Worm (Caenorhabditis elegans): ENCODE measurements around the gene R09A8.2.

R09A8.2 gene

ce11 chrX:12635010-12635409 is 15.7 kb downstream of the R09A8.2 start (continued):
- TF ChIP-seq ztf-1 (GFP tag; conservative IDR thresholded peaks at IDR 0.05) (no peak), crh-2 (tag; optimal IDR thresholded peaks at IDR 0.05) (peak; percentile 79), nhr-23 (tag; optimal IDR thresholded peaks at IDR 0.05) (no peak), fos-1 (tag; optimal IDR thresholded peaks at IDR 0.05) (peak; percentile 73), aly-2 (tag; optimal IDR thresholded peaks at IDR 0.05) (no peak), unc-55 (GFP tag; optimal IDR thresholded peaks at IDR 0.05) (peak; percentile 72), nhr-11 (tag; optimal IDR thresholded peaks at IDR 0.05) (no peak), ZK546.5 (tag; optimal IDR thresholded peaks at IDR 0.05) (no peak), lin-39 (tag; optimal IDR thresholded peaks at IDR 0.05) (no peak), nhr-10 (tag; optimal IDR thresholded peaks at IDR 0.05) (no peak), egl-27 (tag; optimal IDR thresholded peaks at IDR 0.05) (no peak), alr-1 (tag; optimal IDR thresholded peaks at IDR 0.05) (no peak), ceh-16 (tag; optimal IDR thresholded peaks at IDR 0.05) (no peak), nhr-237 (tag; optimal IDR thresholded peaks at IDR 0.05) (no peak), mbf-1 (tag; optimal IDR thresholded peaks at IDR 0.05) (no peak), C34F6.9 (tag; optimal IDR thresholded peaks at IDR 0.05) (peak; percentile 54), blmp-1 (tag; optimal IDR thresholded peaks at IDR 0.05; ENCODE audit: insufficient read depth) (peak; percentile 6), nhr-21 (tag; optimal IDR thresholded peaks at IDR 0.05) (no peak), mdl-1 (tag; optimal IDR thresholded peaks at IDR 0.05) (no peak), nhr-6 (tag; optimal IDR thresholded peaks at IDR 0.05) (peak; percentile 40), ztf-11 (tag; optimal IDR thresholded peaks at IDR 0.05) (no peak)

DNA sequence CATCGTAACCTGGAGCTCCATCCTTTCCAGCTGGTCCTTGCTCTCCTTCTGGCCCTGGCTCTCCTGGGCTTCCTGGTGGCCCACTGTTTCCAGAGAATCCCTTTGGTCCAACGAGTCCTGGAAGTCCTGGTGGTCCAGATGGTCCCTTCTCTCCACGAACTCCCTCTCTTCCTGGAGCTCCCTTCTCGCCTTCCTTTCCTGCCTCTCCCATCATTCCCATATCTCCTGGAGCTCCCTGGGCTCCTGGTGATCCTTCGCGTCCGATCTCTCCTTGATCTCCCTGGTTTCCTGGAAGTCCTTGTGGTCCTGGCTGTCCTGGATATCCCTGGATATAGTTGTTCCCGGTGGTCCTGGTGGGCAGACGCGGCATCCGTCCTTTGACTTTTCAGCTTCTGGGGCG is 17.0 kb downstream of the R09A8.2 start:
- TF ChIP-seq nhr-237 (tag; optimal IDR thresholded peaks at IDR 0.05) (no peak), ztf-4 (tag; optimal IDR thresholded peaks at IDR 0.05) (no peak)

ce11 chrX:12637978-12638377 is 18.7 kb downstream of the R09A8.2 start:
- TF ChIP-seq nhr-10 (tag; optimal IDR thresholded peaks at IDR 0.05) (no peak), alr-1 (tag; optimal IDR thresholded peaks at IDR 0.05) (no peak), gmeb-1 (tag; optimal IDR thresholded peaks at IDR 0.05) (no peak), sma-9 (GFP tag; optimal IDR thresholded peaks at IDR 0.05) (no peak), sma-9 (tag; optimal IDR thresholded peaks at IDR 0.05) (no peak), nhr-6 (tag; optimal IDR thresholded peaks at IDR 0.05) (no peak), blmp-1 (tag; optimal IDR thresholded peaks at IDR 0.05; ENCODE audit: insufficient read depth) (no peak), elt-1 (tag; optimal IDR thresholded peaks at IDR 0.05) (no peak), unc-55 (GFP tag; optimal IDR thresholded peaks at IDR 0.05) (no peak), mab-5 (tag; optimal IDR thresholded peaks at IDR 0.05) (no peak), ZK546.5 (tag; optimal IDR thresholded peaks at IDR 0.05) (no peak), mbf-1 (tag; optimal IDR thresholded peaks at IDR 0.05) (no peak), lsy-2 (tag; optimal IDR thresholded peaks at IDR 0.05) (no peak)

DNA sequence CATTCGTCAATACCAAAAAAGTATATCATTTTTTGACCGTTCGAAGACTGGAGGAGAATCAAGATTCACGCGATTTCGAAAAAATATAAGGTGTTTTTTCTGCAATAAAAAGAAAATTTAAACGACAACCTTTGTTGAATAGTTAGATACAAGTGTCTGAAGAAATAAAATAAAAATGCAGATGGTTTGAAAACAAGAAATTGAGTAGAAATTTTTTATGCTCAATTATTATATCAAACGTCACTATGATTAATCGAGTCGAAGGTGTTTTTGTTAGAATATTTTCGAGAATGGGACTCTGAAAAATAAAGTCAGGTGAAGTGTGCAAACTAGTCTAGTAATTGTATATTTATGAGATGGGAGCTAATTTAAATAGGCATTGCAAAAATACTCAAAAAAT is 21.2 kb downstream of the R09A8.2 start, which contains the start of gene R09A8.5:
TSS of gene R09A8.5 (minus strand) at position 101 of the 400 bp plus-strand sequence.
- TF ChIP-seq mdl-1 (tag; optimal IDR thresholded peaks at IDR 0.05) (no peak), ztf-11 (tag; optimal IDR thresholded peaks at IDR 0.05) (no peak), sma-3 (GFP tag; optimal IDR thresholded peaks at IDR 0.05) (no peak), ama-1 (optimal IDR thresholded peaks at IDR 0.05) (no peak), nhr-25 (tag; optimal IDR thresholded peaks at IDR 0.05) (no peak), elt-3 (tag; optimal IDR thresholded peaks at IDR 0.05) (no peak), egl-27 (tag; optimal IDR thresholded peaks at IDR 0.05) (no peak), ztf-1 (GFP tag; conservative IDR thresholded peaks at IDR 0.05) (no peak), skn-1 (tag; optimal IDR thresholded peaks at IDR 0.05) (no peak), Y55F3AM.14 (GFP tag; optimal IDR thresholded peaks at IDR 0.05) (no peak), lsy-2 (tag; optimal IDR thresholded peaks at IDR 0.05) (no peak), mbf-1 (tag; optimal IDR thresholded peaks at IDR 0.05) (no peak), ceh-16 (tag; optimal IDR thresholded peaks at IDR 0.05) (no peak), snpc-4 (tag; optimal IDR thresholded peaks at IDR 0.05) (no peak), lin-39 (tag; optimal IDR thresholded peaks at IDR 0.05) (no peak), nhr-21 (tag; optimal IDR thresholded peaks at IDR 0.05) (no peak), unc-55 (GFP tag; optimal IDR thresholded peaks at IDR 0.05) (no peak), nhr-77 (tag; optimal IDR thresholded peaks at IDR 0.05) (no peak), nhr-23 (tag; optimal IDR thresholded peaks at IDR 0.05) (no peak)

DNA sequence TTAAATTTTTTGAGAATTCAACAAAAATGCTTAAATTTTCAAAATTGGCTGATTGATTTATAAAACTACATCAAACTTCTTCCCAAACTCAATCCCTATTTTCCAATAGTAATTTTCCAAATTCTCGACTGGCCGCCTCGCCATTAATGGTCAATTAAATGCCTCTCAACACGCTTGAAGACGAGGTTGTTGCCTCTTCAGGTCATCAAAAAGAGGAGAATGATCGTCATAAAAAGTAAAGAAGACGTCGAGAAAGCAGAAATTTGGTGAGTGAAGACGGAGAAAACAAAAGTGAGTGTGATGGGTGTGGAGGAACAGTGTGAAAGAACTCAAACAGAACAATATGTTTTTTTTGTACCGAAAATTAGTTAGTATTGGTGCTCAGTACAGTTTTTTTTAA is 21.7 kb downstream of the R09A8.2 start:
- TF ChIP-seq mdl-1 (tag; optimal IDR thresholded peaks at IDR 0.05) (no peak), nhr-21 (tag; optimal IDR thresholded peaks at IDR 0.05) (no peak), ceh-82 (tag; optimal IDR thresholded peaks at IDR 0.05) (no peak), nhr-11 (tag; optimal IDR thresholded peaks at IDR 0.05) (no peak), nhr-129 (tag; optimal IDR thresholded peaks at IDR 0.05) (no peak)

Data from whole organism, L2 larva.